Fruit fly (Drosophila melanogaster) S2 (cell line): ENCODE measurements around the gene Rh7.

Experiments
- CG8478 ChIP-seq: fragments of >200 bp; optimal IDR thresholded peaks from 2 replicates; lab custom pipeline; 2018
- CTCF ChIP-seq, 2 experiments: fragments of >200 bp; optimal IDR thresholded peaks; 2 replicates each; lab custom pipeline; 2018

DNA sequence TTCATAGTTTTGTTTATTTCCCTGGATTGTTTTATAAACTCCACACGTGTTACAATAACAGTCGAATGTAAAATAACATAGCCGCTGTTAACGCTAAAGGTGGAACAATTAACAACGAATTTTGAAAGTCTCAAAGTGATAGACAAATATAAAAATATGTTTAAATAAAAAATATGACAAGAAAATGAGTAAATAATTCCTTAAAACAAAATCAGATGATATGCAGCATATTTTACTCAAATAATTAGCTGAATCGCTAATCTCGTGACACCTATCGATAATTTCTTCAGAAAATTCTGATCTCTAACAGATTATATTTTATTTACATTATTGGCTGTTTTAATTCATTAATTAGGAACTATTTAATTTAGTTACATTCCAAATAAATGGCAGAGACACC, 38.7 kb downstream of the Rh7 start, which contains the start of the genes CG5645 and Atg12:
- TF ChIP-seq CTCF (optimal IDR thresholded peaks at IDR 0.05; lab: Kevin White, UChicago) (no peak), CG8478 (no peak)
